Worm (Caenorhabditis elegans) whole organism, early embryonic: ENCODE results near the gene atln-1.

Experiments used
- B0310.2 ChIP-seq: sonication (generic microtip); optimal IDR thresholded peaks from 2 replicates; lab custom pipeline; 2016; ENCODE audit warnings: mild to moderate bottlenecking, missing genetic modification characterization, missing compliant biosample characterization
- ets-7 ChIP-seq: sonication (generic microtip); optimal IDR thresholded peaks from 2 replicates; lab custom pipeline; 2016; ENCODE audit warnings: missing genotype, missing genetic modification characterization, missing compliant biosample characterization
- flt-1 ChIP-seq: fragments of 200-800 bp; sonication (Bioruptor generic); IDR thresholded peaks from 2 replicates; pipeline ENCODE4 v1.3.6; 2022; ENCODE audit warnings: missing genetic modification characterization, missing compliant biosample characterization
- scrt-1 ChIP-seq: fragments of 200-800 bp; sonication (Bioruptor generic); IDR thresholded peaks from 2 replicates; pipeline ENCODE4 v1.3.6; 2022; ENCODE audit warnings: missing genetic modification characterization, missing compliant biosample characterization
- tbx-11 ChIP-seq: fragments of 200-800 bp; sonication (Bioruptor generic); IDR thresholded peaks from 2 replicates; pipeline ENCODE4 v1.3.6; 2022; ENCODE audit warnings: missing genetic modification characterization, missing compliant biosample characterization
- tbx-37 ChIP-seq: fragments of 200-800 bp; sonication (Bioruptor generic); conservative IDR thresholded peaks from 2 replicates; pipeline ENCODE4 v1.3.6; 2022; ENCODE audit warnings: missing genetic modification reagents, missing genetic modification characterization, missing compliant biosample characterization

DNA sequence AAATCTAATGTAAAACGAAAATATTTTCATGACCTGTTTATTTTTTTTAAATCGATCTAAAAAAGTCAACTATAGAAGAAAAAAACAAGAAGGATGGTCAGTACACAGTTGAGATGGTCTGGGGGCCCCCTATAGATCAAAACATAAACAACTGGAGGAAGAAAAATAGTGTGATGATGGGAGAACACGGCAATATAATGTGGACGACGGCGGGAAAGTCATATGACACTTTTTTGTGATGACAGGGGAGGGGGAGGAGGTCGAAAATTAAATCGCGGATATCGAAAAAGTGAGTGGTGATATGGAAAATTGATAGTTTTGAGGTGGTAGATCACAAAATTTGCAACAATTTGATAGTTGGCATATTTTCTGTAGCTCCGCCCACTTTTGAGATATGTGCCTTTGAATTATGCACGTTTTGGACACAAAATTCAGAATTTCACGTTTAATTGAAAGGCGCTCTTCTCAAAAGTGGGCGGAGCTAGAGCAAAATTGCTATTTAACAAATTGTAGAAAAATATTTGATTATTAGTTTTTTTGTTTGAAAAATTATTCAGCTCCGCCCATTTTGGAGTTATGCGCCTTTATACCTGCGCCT, 15.0 kb upstream of the atln-1 start:
- TF ChIP-seq B0310.2 (tag; lab: Kevin White, UChicago), result no peak
- no peak for TF ChIP-seq ets-7 (tag; lab: Kevin White, UChicago)
- no peak for TF ChIP-seq scrt-1 (GFP tag; lab: Robert Waterston, UW)
- no peak for TF ChIP-seq tbx-37 (GFP tag; lab: Robert Waterston, UW)
- TF ChIP-seq tbx-11 (GFP tag; lab: Robert Waterston, UW), result no peak
- no peak for TF ChIP-seq flt-1 (GFP tag; lab: Robert Waterston, UW)
